Fruit fly (Drosophila melanogaster) whole organism, embryonic: Measurements from ENCODE around the gene Psf3.
A peak's percentile ranks its signal among the peaks of the same experiment; 100 is the strongest.

Source experiments
- Bdp1 ChIP-seq: fragments of 200-800 bp; sonication (Bioruptor generic); optimal IDR thresholded peaks from 3 replicates; lab custom pipeline; 2016; ENCODE audit warnings: missing biosample characterization, missing genetic modification characterization
- C15 ChIP-seq: fragments of 200-800 bp; sonication (Bioruptor generic); IDR thresholded peaks from 3 replicates; pipeline ENCODE4 v1.3.6; 2022; ENCODE audit warnings: missing biosample characterization, missing genetic modification characterization
- CG10209 ChIP-seq: fragments of 200-800 bp; sonication (Bioruptor generic); optimal IDR thresholded peaks from 3 replicates; lab custom pipeline; 2017; ENCODE audit warnings: missing biosample characterization, mild to moderate bottlenecking, missing genetic modification characterization, missing genetic modification reagents
- CG10462 ChIP-seq: fragments of 200-800 bp; sonication (Bioruptor generic); optimal IDR thresholded peaks from 2 replicates; lab custom pipeline; 2016; ENCODE audit warnings: missing biosample characterization, missing genetic modification characterization
- CG11398 ChIP-seq: fragments of 200-800 bp; sonication (Bioruptor generic); optimal IDR thresholded peaks from 2 replicates; lab custom pipeline; 2016; ENCODE audit warnings: missing biosample characterization, missing genetic modification characterization
- CG11504 ChIP-seq: fragments of 200-800 bp; sonication (Bioruptor generic); optimal IDR thresholded peaks from 3 replicates; lab custom pipeline; 2019; ENCODE audit warnings: missing biosample characterization, mild to moderate bottlenecking, missing genetic modification characterization, moderate library complexity
- CG12155 ChIP-seq: fragments of 200-800 bp; sonication (Bioruptor generic); optimal IDR thresholded peaks from 3 replicates; lab custom pipeline; 2016; ENCODE audit warnings: missing biosample characterization, missing genetic modification characterization
- CG13624 ChIP-seq: fragments of 200-800 bp; sonication (Bioruptor generic); optimal IDR thresholded peaks from 2 replicates; lab custom pipeline; 2016; ENCODE audit warnings: missing biosample characterization, missing genetic modification characterization
- CG13775 ChIP-seq: fragments of 200-800 bp; sonication (Bioruptor generic); optimal IDR thresholded peaks from 3 replicates; lab custom pipeline; 2017; ENCODE audit warnings: missing biosample characterization, mild to moderate bottlenecking, missing genetic modification characterization
- CG14441 ChIP-seq: fragments of 200-800 bp; sonication (Bioruptor generic); IDR thresholded peaks from 2 replicates; pipeline ENCODE4 v1.3.6; 2022; ENCODE audit warnings: missing biosample characterization, missing genetic modification characterization
- CG14710 ChIP-seq: fragments of 200-800 bp; sonication (Bioruptor generic); optimal IDR thresholded peaks from 3 replicates; lab custom pipeline; 2019; ENCODE audit warnings: missing biosample characterization, mild to moderate bottlenecking, missing genetic modification characterization, moderate library complexity
- CG15269 ChIP-seq: fragments of 200-800 bp; sonication (Bioruptor generic); optimal IDR thresholded peaks from 2 replicates; lab custom pipeline; 2018; ENCODE audit warnings: missing biosample characterization, mild to moderate bottlenecking, missing genetic modification characterization, moderate library complexity
- CG16815 ChIP-seq: fragments of 200-800 bp; sonication (Bioruptor generic); optimal IDR thresholded peaks from 3 replicates; lab custom pipeline; 2017; ENCODE audit warnings: missing biosample characterization, mild to moderate bottlenecking, missing genetic modification characterization
- CG16863 ChIP-seq: fragments of 200-800 bp; sonication (Bioruptor generic); optimal IDR thresholded peaks from 3 replicates; lab custom pipeline; 2016; ENCODE audit warnings: missing biosample characterization, missing genetic modification characterization
- CG17361 ChIP-seq: fragments of 200-800 bp; sonication (Bioruptor generic); IDR thresholded peaks from 3 replicates; pipeline ENCODE4 v1.3.6; 2022; ENCODE audit warnings: missing biosample characterization, missing genetic modification characterization
- CG2678 ChIP-seq: fragments of 200-800 bp; sonication (Bioruptor generic); optimal IDR thresholded peaks from 3 replicates; lab custom pipeline; 2019; ENCODE audit warnings: missing biosample characterization, mild to moderate bottlenecking, missing genetic modification characterization, moderate library complexity
- CG4424 ChIP-seq: fragments of 200-800 bp; sonication (Bioruptor generic); optimal IDR thresholded peaks from 3 replicates; lab custom pipeline; 2016; ENCODE audit warnings: missing biosample characterization, missing genetic modification characterization
- CG7839 ChIP-seq: fragments of 200-800 bp; sonication (Bioruptor generic); optimal IDR thresholded peaks from 3 replicates; lab custom pipeline; 2018; ENCODE audit warnings: missing biosample characterization, mild to moderate bottlenecking, missing genetic modification characterization, moderate library complexity
- CG8924 ChIP-seq: fragments of 200-800 bp; optimal IDR thresholded peaks from 3 replicates; lab custom pipeline; 2019; ENCODE audit warnings: missing biosample characterization, mild to moderate bottlenecking, missing genetic modification characterization, moderate library complexity
- CHES-1-like ChIP-seq: fragments of 200-800 bp; sonication (Bioruptor generic); optimal IDR thresholded peaks from 2 replicates; lab custom pipeline; 2016; ENCODE audit warnings: missing biosample characterization, missing genetic modification characterization
- Chrac-16 ChIP-seq: fragments of 200-800 bp; sonication (Bioruptor generic); optimal IDR thresholded peaks from 3 replicates; lab custom pipeline; 2016; ENCODE audit warnings: missing biosample characterization, missing genetic modification characterization
- CoRest ChIP-seq: fragments of 200-800 bp; sonication (Bioruptor generic); optimal IDR thresholded peaks from 3 replicates; lab custom pipeline; 2018; ENCODE audit warnings: missing biosample characterization, mild to moderate bottlenecking, missing genetic modification characterization, moderate library complexity
- Ets65A ChIP-seq: fragments of 200-800 bp; sonication (Bioruptor generic); peaks from one replicate; lab custom pipeline; 2016; ENCODE audit warnings: missing biosample characterization, missing genetic modification characterization
- Hr3 ChIP-seq: fragments of 200-800 bp; sonication (Bioruptor generic); optimal IDR thresholded peaks from 3 replicates; lab custom pipeline; 2016; ENCODE audit warnings: missing biosample characterization, missing genetic modification characterization
- Med ChIP-seq: fragments of 200-800 bp; sonication (Bioruptor generic); peaks from one replicate; lab custom pipeline; 2016; ENCODE audit warnings: missing biosample characterization, missing genetic modification characterization, mild to moderate bottlenecking, inconsistent platforms, moderate library complexity
- Myb ChIP-seq: fragments of 200-800 bp; sonication (Bioruptor generic); optimal IDR thresholded peaks from 2 replicates; lab custom pipeline; 2016; ENCODE audit warnings: missing biosample characterization, missing genetic modification characterization
- Pdp1 ChIP-seq, 2 experiments: fragments of 200-800 bp; sonication (Bioruptor generic); optimal IDR thresholded peaks; 3 replicates each; lab custom pipeline; 2016; ENCODE audit warnings: missing biosample characterization in 2 of 2, missing genetic modification characterization in 2 of 2, mild to moderate bottlenecking in 1 of 2, moderate library complexity in 1 of 2
- Ptx1 ChIP-seq: fragments of 200-800 bp; sonication (Bioruptor generic); IDR thresholded peaks from 2 replicates; pipeline ENCODE4 v1.3.6; 2022; ENCODE audit warnings: missing biosample characterization, missing genetic modification characterization
- Ravus ChIP-seq: fragments of 200-800 bp; sonication (Bioruptor generic); IDR thresholded peaks from 2 replicates; pipeline ENCODE4 v1.3.6; 2022; ENCODE audit warnings: missing biosample characterization, missing genetic modification characterization
- Sox100B ChIP-seq: fragments of 200-800 bp; sonication (Bioruptor generic); optimal IDR thresholded peaks from 3 replicates; lab custom pipeline; 2018; ENCODE audit warnings: missing biosample characterization, mild to moderate bottlenecking, missing genetic modification characterization
- Xbp1 ChIP-seq: fragments of 200-800 bp; sonication (Bioruptor generic); optimal IDR thresholded peaks from 3 replicates; lab custom pipeline; 2016; ENCODE audit warnings: missing biosample characterization, mild to moderate bottlenecking, missing genetic modification characterization
- YL-1 ChIP-seq: fragments of 200-800 bp; sonication (Bioruptor generic); optimal IDR thresholded peaks from 3 replicates; lab custom pipeline; 2017; ENCODE audit warnings: missing biosample characterization, mild to moderate bottlenecking, missing genetic modification characterization
- ci ChIP-seq: fragments of 200-800 bp; sonication (Bioruptor generic); IDR thresholded peaks from 3 replicates; pipeline ENCODE4 v1.3.6; 2022; ENCODE audit warnings: missing biosample characterization, missing genetic modification characterization
- dpn ChIP-seq, 2 experiments: fragments of 200-800 bp; sonication (Bioruptor generic); optimal IDR thresholded peaks; 3 replicates each; lab custom pipeline; 2016; ENCODE audit warnings: missing biosample characterization in 2 of 2, missing genetic modification characterization in 2 of 2
- dysf ChIP-seq: fragments of 200-800 bp; sonication (Bioruptor generic); IDR thresholded peaks from 3 replicates; pipeline ENCODE4 v1.3.6; 2022; ENCODE audit warnings: missing biosample characterization, missing genetic modification characterization
- emc ChIP-seq: fragments of 200-800 bp; sonication (Bioruptor generic); optimal IDR thresholded peaks from 2 replicates; lab custom pipeline; 2016; ENCODE audit warnings: missing biosample characterization, missing genetic modification characterization
- gem ChIP-seq: fragments of 200-800 bp; sonication (Bioruptor generic); optimal IDR thresholded peaks from 2 replicates; lab custom pipeline; 2019; ENCODE audit warnings: missing biosample characterization, mild to moderate bottlenecking, missing genetic modification characterization, moderate library complexity
- hkb ChIP-seq, 2 experiments: fragments of 200-800 bp in 1 of 2; fragments of >200 bp in 1 of 2; sonication (Bioruptor generic) in 1 of 2; IDR thresholded peaks in 1 of 2; optimal IDR thresholded peaks in 1 of 2; 2 replicates each; pipeline versions ENCODE4 v1.3.6 to Lab custom; 2017 to 2022; ENCODE audit warnings: missing biosample characterization in 1 of 2, missing genetic modification characterization in 1 of 2
- jumu ChIP-seq: fragments of 200-800 bp; sonication (Bioruptor generic); optimal IDR thresholded peaks from 3 replicates; lab custom pipeline; 2016; ENCODE audit warnings: missing biosample characterization, missing genetic modification characterization
- lilli ChIP-seq: fragments of 200-800 bp; sonication (Bioruptor generic); optimal IDR thresholded peaks from 3 replicates; lab custom pipeline; 2016; ENCODE audit warnings: missing biosample characterization, missing genetic modification characterization
- lola ChIP-seq, 3 experiments: fragments of >200 bp in 2 of 3; fragments of 200-800 bp in 1 of 3; sonication (Bioruptor generic) in 1 of 3; optimal IDR thresholded peaks; 2 replicates each; lab custom pipeline; 2017 to 2019; ENCODE audit warnings: missing biosample characterization in 3 of 3, missing genetic modification characterization in 3 of 3, mild to moderate bottlenecking in 1 of 3, moderate library complexity in 1 of 3
- org-1 ChIP-seq: fragments of 200-800 bp; sonication (Bioruptor generic); optimal IDR thresholded peaks from 2 replicates; lab custom pipeline; 2017; ENCODE audit warnings: missing biosample characterization, missing genetic modification characterization
- phol ChIP-seq: fragments of 200-800 bp; sonication (Bioruptor generic); optimal IDR thresholded peaks from 3 replicates; lab custom pipeline; 2018; ENCODE audit warnings: missing biosample characterization, mild to moderate bottlenecking, missing genetic modification characterization, moderate library complexity
- row ChIP-seq: fragments of 200-800 bp; sonication (Bioruptor generic); IDR thresholded peaks from 3 replicates; pipeline ENCODE4 v1.3.6; 2022; ENCODE audit warnings: missing biosample characterization, missing genetic modification characterization
- sens ChIP-seq: fragments of 200-800 bp; sonication (Bioruptor generic); peaks from one replicate; lab custom pipeline; 2016; ENCODE audit warnings: missing biosample characterization, missing genetic modification characterization
- slbo ChIP-seq: fragments of 200-800 bp; sonication (Bioruptor generic); IDR thresholded peaks from 2 replicates; pipeline ENCODE4 v1.3.6; 2022; ENCODE audit warnings: missing biosample characterization, missing genetic modification characterization
- tin ChIP-seq: fragments of 200-800 bp; sonication (Bioruptor generic); optimal IDR thresholded peaks from 3 replicates; lab custom pipeline; 2016; ENCODE audit warnings: missing biosample characterization, missing genetic modification characterization
- tx ChIP-seq: fragments of 200-800 bp; sonication (Bioruptor generic); optimal IDR thresholded peaks from 2 replicates; lab custom pipeline; 2016; ENCODE audit warnings: missing biosample characterization, missing genetic modification characterization

Psf3 gene

DNA sequence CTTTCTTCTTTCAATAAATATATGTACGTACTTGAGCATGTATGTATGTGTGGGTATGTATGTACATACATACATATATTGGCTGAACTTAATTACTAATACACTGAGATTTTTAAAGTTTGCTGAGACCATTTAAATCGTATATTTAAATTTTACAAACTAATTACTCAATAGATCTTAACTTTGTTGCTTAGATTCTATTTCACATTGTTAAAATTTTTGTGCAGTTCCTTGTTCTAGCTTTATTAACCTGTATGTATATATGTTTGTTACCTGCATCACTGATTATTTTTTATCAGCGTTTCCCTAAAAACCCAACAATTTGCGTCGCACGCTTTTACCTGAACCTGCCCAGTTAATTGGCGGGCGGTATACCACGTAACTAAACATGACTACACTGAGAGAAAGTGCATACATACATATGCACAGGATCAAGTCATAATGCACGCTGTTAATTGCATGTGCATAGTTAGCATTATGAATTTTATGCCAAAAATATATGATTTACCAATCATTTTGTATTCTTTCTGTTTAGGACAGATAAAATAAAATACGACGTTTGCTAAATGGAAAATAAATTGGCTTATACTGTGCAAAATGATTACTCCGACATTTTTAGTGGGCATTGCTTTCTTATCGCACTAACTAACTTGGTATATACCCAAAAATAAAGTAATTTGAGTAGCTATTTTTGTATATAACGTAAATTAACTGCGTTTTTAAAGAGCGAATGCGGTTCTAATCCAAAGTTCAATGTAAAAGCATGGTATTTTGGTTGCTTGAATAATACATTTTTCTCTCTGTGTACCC is 22.9 kb downstream of the Psf3 start (continued):
- TF ChIP-seq CG7839 (tag; lab: Kevin White, UChicago) (peak; percentile 33), tx (peak; percentile 12), Sox100B (peak; percentile 50), CG16863 (GFP tag; lab: Kevin White, UChicago) (peak; percentile 5), org-1 (GFP tag; lab: Kevin White, UChicago) (peak; percentile 24), Myb (peak; percentile 8), dysf (GFP tag; lab: Robert Waterston, UW) (0 out of 3 replicates have a peak, but pooled peaks have one; percentile 22), slbo (peak; percentile 16; the same call in 1 of the 2 replicates), Med (GFP tag; lab: Kevin White, UChicago) (peak; percentile 78), lilli (GFP tag; lab: Kevin White, UChicago) (peak; percentile 26), Hr3 (GFP tag; lab: Kevin White, UChicago) (peak; percentile 26), Ets65A (GFP tag; lab: Kevin White, UChicago) (peak; percentile 94), CG13624 (GFP tag; lab: Kevin White, UChicago) (peak; percentile 36), Ptx1 (0 out of 2 replicates have a peak, but pooled peaks have one; percentile 30), CG11398 (GFP tag; lab: Kevin White, UChicago) (peak; percentile 20), CG8924 (tag; lab: Kevin White, UChicago) (peak; percentile 17), CG12155 (GFP tag; lab: Kevin White, UChicago) (peak; percentile 13), Xbp1 (GFP tag; lab: Kevin White, UChicago) (peak; percentile 41), CG14441 (GFP tag; lab: Robert Waterston, UW) (0 out of 2 replicates have a peak, but pooled peaks have one; percentile 4), CG13775 (peak; percentile 41), CG11504 (tag; lab: Kevin White, UChicago) (peak; percentile 64), CG15269 (peak; percentile 11), CG17361 (peak; percentile 77), phol (tag; lab: Kevin White, UChicago) (peak; percentile 47), CG14710 (tag; lab: Kevin White, UChicago) (peak; percentile 37), dpn (GFP tag; optimal IDR thresholded peaks at IDR 0.05; lab: Kevin White, UChicago) (peak in 1 of 2 experiments; percentile 25), ci (GFP tag; lab: Robert Waterston, UW) (no peak), sens (GFP tag; lab: Kevin White, UChicago) (peak; percentile 83), Chrac-16 (GFP tag; lab: Kevin White, UChicago) (peak; percentile 32), emc (no peak), Bdp1 (GFP tag; lab: Kevin White, UChicago) (no peak), tin (GFP tag; lab: Kevin White, UChicago) (peak; percentile 9), gem (tag; lab: Kevin White, UChicago) (peak; percentile 44), CHES-1-like (peak; percentile 15), CG10462 (GFP tag; lab: Kevin White, UChicago) (no peak), CG2678 (tag; lab: Kevin White, UChicago) (peak; percentile 58), CoRest (tag; lab: Kevin White, UChicago) (peak; percentile 42), Pdp1 (GFP tag; optimal IDR thresholded peaks at IDR 0.05; lab: Kevin White, UChicago) (peak; percentile 43 to 55), CG10209 (GFP tag; lab: Kevin White, UChicago) (peak; percentile 27), C15 (GFP tag; lab: Robert Waterston, UW) (no peak), lola (GFP tag; optimal IDR thresholded peaks at IDR 0.05; lab: Kevin White, UChicago) (peak in 1 of 3 experiments; percentile 45), Ravus (GFP tag; lab: Robert Waterston, UW) (no peak), row (GFP tag; lab: Robert Waterston, UW) (peak; percentile 35; the same call in 2 of the 3 replicates), YL-1 (no peak), CG16815 (peak; percentile 12), CG4424 (peak; percentile 46), jumu (GFP tag; lab: Kevin White, UChicago) (peak; percentile 1), hkb (optimal IDR thresholded peaks at IDR 0.05; lab: Kevin White, UChicago) (no peak), hkb (GFP tag; IDR thresholded peaks at IDR 0.05; lab: Robert Waterston, UW) (peak; percentile 31; the same call in 1 of the 2 replicates)
